Fruit fly (Drosophila melanogaster) whole organism, prepupa: Measurements from ENCODE around the gene Miro.

Experiments
- CG10631 ChIP-seq: fragments of 200-800 bp; sonication (Bioruptor generic); optimal IDR thresholded peaks from 2 replicates; lab custom pipeline; 2016; ENCODE audit warnings: missing biosample characterization, missing genetic modification characterization
- CG11294 ChIP-seq: fragments of 200-800 bp; sonication (Bioruptor generic); IDR thresholded peaks from 2 replicates; pipeline ENCODE4 v1.3.6; 2022; ENCODE audit warnings: missing biosample characterization, missing genetic modification characterization
- CG11762 ChIP-seq: fragments of 200-800 bp; sonication (Bioruptor generic); optimal IDR thresholded peaks from 3 replicates; lab custom pipeline; 2016; ENCODE audit warnings: missing biosample characterization, missing genetic modification characterization; ENCODE audit not compliant: insufficient read depth
- CG11902 ChIP-seq: fragments of 200-800 bp; sonication (Bioruptor generic); optimal IDR thresholded peaks from 3 replicates; lab custom pipeline; 2016; ENCODE audit warnings: missing biosample characterization, missing genetic modification characterization
- CG15336 ChIP-seq: fragments of 200-800 bp; sonication (Bioruptor generic); IDR thresholded peaks from 2 replicates; pipeline ENCODE4 v1.3.6; 2022; ENCODE audit warnings: missing biosample characterization, missing genetic modification characterization
- CG1621 ChIP-seq: fragments of 200-800 bp; sonication (Bioruptor generic); optimal IDR thresholded peaks from 3 replicates; lab custom pipeline; 2018; ENCODE audit warnings: missing biosample characterization, mild to moderate bottlenecking, missing genetic modification characterization
- CG16779 ChIP-seq: fragments of 200-800 bp; sonication (Bioruptor generic); optimal IDR thresholded peaks from 3 replicates; lab custom pipeline; 2017; ENCODE audit warnings: missing biosample characterization, mild to moderate bottlenecking, missing genetic modification characterization
- CG31627 ChIP-seq: fragments of 200-800 bp; sonication (Bioruptor generic); optimal IDR thresholded peaks from 3 replicates; lab custom pipeline; 2016; ENCODE audit warnings: missing biosample characterization, missing genetic modification characterization
- CG34406 ChIP-seq: fragments of 200-800 bp; sonication (Bioruptor generic); optimal IDR thresholded peaks from 3 replicates; lab custom pipeline; 2016; ENCODE audit warnings: missing biosample characterization, missing genetic modification characterization
- CG3919 ChIP-seq: fragments of 200-800 bp; sonication (Bioruptor generic); optimal IDR thresholded peaks from 3 replicates; lab custom pipeline; 2016; ENCODE audit warnings: missing biosample characterization, missing genetic modification characterization
- CG4318 ChIP-seq: fragments of 200-800 bp; sonication (Bioruptor generic); optimal IDR thresholded peaks from 3 replicates; lab custom pipeline; 2017; ENCODE audit warnings: missing biosample characterization, mild to moderate bottlenecking, missing genetic modification characterization
- CG6163 ChIP-seq: fragments of 200-800 bp; sonication (Bioruptor generic); IDR thresholded peaks from 3 replicates; pipeline ENCODE4 v1.3.6; 2022; ENCODE audit warnings: missing biosample characterization, missing genetic modification characterization
- CG6276 ChIP-seq: fragments of 200-800 bp; sonication (Bioruptor generic); optimal IDR thresholded peaks from 2 replicates; lab custom pipeline; 2017; ENCODE audit warnings: missing biosample characterization, mild to moderate bottlenecking, missing genetic modification characterization
- CG6792 ChIP-seq: fragments of 200-800 bp; sonication (Bioruptor generic); optimal IDR thresholded peaks from 3 replicates; lab custom pipeline; 2016; ENCODE audit warnings: missing biosample characterization, missing genetic modification characterization
- CG6854 ChIP-seq: fragments of 200-800 bp; sonication (Bioruptor generic); optimal IDR thresholded peaks from 2 replicates; lab custom pipeline; 2017; ENCODE audit warnings: missing biosample characterization, mild to moderate bottlenecking, missing genetic modification characterization
- CG7368 ChIP-seq: fragments of 200-800 bp; sonication (Bioruptor generic); optimal IDR thresholded peaks from 3 replicates; lab custom pipeline; 2016; ENCODE audit warnings: missing biosample characterization, missing genetic modification characterization
- CG8119 ChIP-seq: fragments of 200-800 bp; sonication (Bioruptor generic); IDR thresholded peaks from 3 replicates; pipeline ENCODE4 v1.3.6; 2022; ENCODE audit warnings: missing biosample characterization, missing genetic modification characterization
- CG8319 ChIP-seq: fragments of 200-800 bp; sonication (Bioruptor generic); optimal IDR thresholded peaks from 3 replicates; lab custom pipeline; 2016; ENCODE audit warnings: missing biosample characterization, missing genetic modification characterization
- CG8632 ChIP-seq: fragments of 200-800 bp; sonication (Bioruptor generic); optimal IDR thresholded peaks from 3 replicates; lab custom pipeline; 2016; ENCODE audit warnings: missing biosample characterization, missing genetic modification characterization
- CG9139 ChIP-seq: fragments of 200-800 bp; sonication (Bioruptor generic); optimal IDR thresholded peaks from 3 replicates; lab custom pipeline; 2017; ENCODE audit warnings: missing biosample characterization, mild to moderate bottlenecking, missing genetic modification characterization
- Eip75B ChIP-seq: fragments of 200-800 bp; sonication (Bioruptor generic); optimal IDR thresholded peaks from 3 replicates; lab custom pipeline; 2016; ENCODE audit warnings: missing biosample characterization, missing genetic modification characterization
- Eip78C ChIP-seq: fragments of 200-800 bp; sonication (Bioruptor generic); peaks from one replicate; lab custom pipeline; 2016; ENCODE audit warnings: missing biosample characterization, missing genetic modification characterization
- Eip93F ChIP-seq: fragments of 200-800 bp; sonication (Bioruptor generic); optimal IDR thresholded peaks from 2 replicates; lab custom pipeline; 2016; ENCODE audit warnings: missing biosample characterization, mild to moderate bottlenecking, missing genetic modification characterization
- Ets21C ChIP-seq: fragments of 200-800 bp; sonication (Bioruptor generic); optimal IDR thresholded peaks from 3 replicates; lab custom pipeline; 2016; ENCODE audit warnings: missing biosample characterization, missing genetic modification characterization
- Ets96B ChIP-seq: fragments of 200-800 bp; optimal IDR thresholded peaks from 2 replicates; lab custom pipeline; 2019; ENCODE audit warnings: missing biosample characterization, mild to moderate bottlenecking, missing genetic modification characterization, moderate library complexity
- Gug ChIP-seq: fragments of 200-800 bp; sonication (Bioruptor generic); IDR thresholded peaks from 2 replicates; pipeline ENCODE4 v1.3.6; 2022; ENCODE audit warnings: missing biosample characterization, missing genetic modification characterization
- Hr38 ChIP-seq: sonication (Bioruptor generic); optimal IDR thresholded peaks from 2 replicates; lab custom pipeline; 2016; ENCODE audit warnings: missing biosample characterization, missing genetic modification characterization
- Hr39 ChIP-seq: fragments of 200-800 bp; sonication (Bioruptor generic); optimal IDR thresholded peaks from 2 replicates; lab custom pipeline; 2016; ENCODE audit warnings: missing biosample characterization, missing genetic modification characterization
- Hr4 ChIP-seq: fragments of 200-800 bp; sonication (Bioruptor generic); optimal IDR thresholded peaks from 3 replicates; lab custom pipeline; 2016; ENCODE audit warnings: missing biosample characterization, missing genetic modification characterization
- Met ChIP-seq: fragments of 200-800 bp; sonication (Bioruptor generic); optimal IDR thresholded peaks from 3 replicates; lab custom pipeline; 2016; ENCODE audit warnings: missing biosample characterization, missing genetic modification characterization
- OdsH ChIP-seq: fragments of 200-800 bp; sonication (Bioruptor generic); optimal IDR thresholded peaks from 3 replicates; lab custom pipeline; 2016; ENCODE audit warnings: missing biosample characterization, missing genetic modification characterization
- Smox ChIP-seq: fragments of 200-800 bp; sonication (Bioruptor generic); optimal IDR thresholded peaks from 3 replicates; lab custom pipeline; 2016; ENCODE audit warnings: missing biosample characterization, missing genetic modification characterization
- Sox102F ChIP-seq: fragments of 200-800 bp; sonication (Bioruptor generic); optimal IDR thresholded peaks from 2 replicates; lab custom pipeline; 2016; ENCODE audit warnings: missing biosample characterization, mild to moderate bottlenecking, missing genetic modification characterization
- Sox14 ChIP-seq: fragments of 200-800 bp; sonication (Bioruptor generic); optimal IDR thresholded peaks from 3 replicates; lab custom pipeline; 2016; ENCODE audit warnings: missing biosample characterization, missing genetic modification characterization
- Sox15 ChIP-seq: fragments of 200-800 bp; sonication (Bioruptor generic); optimal IDR thresholded peaks from 3 replicates; lab custom pipeline; 2016; ENCODE audit warnings: missing biosample characterization, missing genetic modification characterization
- achi ChIP-seq: fragments of 200-800 bp; sonication (Bioruptor generic); optimal IDR thresholded peaks from 3 replicates; lab custom pipeline; 2016; ENCODE audit warnings: missing biosample characterization, missing genetic modification characterization
- acj6 ChIP-seq: fragments of 200-800 bp; sonication (Bioruptor generic); optimal IDR thresholded peaks from 3 replicates; lab custom pipeline; 2016; ENCODE audit warnings: missing biosample characterization, missing genetic modification characterization
- cyc ChIP-seq: fragments of 200-800 bp; sonication (Bioruptor generic); optimal IDR thresholded peaks from 3 replicates; lab custom pipeline; 2016; ENCODE audit warnings: missing biosample characterization, missing genetic modification characterization
- dac ChIP-seq: fragments of 200-800 bp; sonication (Bioruptor generic); optimal IDR thresholded peaks from 2 replicates; lab custom pipeline; 2017; ENCODE audit warnings: missing biosample characterization, mild to moderate bottlenecking, missing genetic modification characterization
- eg ChIP-seq: fragments of 200-800 bp; sonication (Bioruptor generic); IDR thresholded peaks from 3 replicates; pipeline ENCODE4 v1.3.6; 2022; ENCODE audit warnings: missing biosample characterization, missing genetic modification characterization
- esn ChIP-seq: fragments of 200-800 bp; sonication (Bioruptor generic); optimal IDR thresholded peaks from 2 replicates; lab custom pipeline; 2016; ENCODE audit warnings: missing biosample characterization, mild to moderate bottlenecking, missing genetic modification characterization, moderate library complexity
- fd59A ChIP-seq: fragments of 200-800 bp; sonication (Bioruptor generic); optimal IDR thresholded peaks from 2 replicates; lab custom pipeline; 2017; ENCODE audit warnings: missing biosample characterization, mild to moderate bottlenecking, missing genetic modification characterization, missing genetic modification reagents
- fkh ChIP-seq: fragments of 200-800 bp; sonication (Bioruptor generic); optimal IDR thresholded peaks from 3 replicates; lab custom pipeline; 2017; ENCODE audit warnings: missing biosample characterization, mild to moderate bottlenecking, missing genetic modification characterization, moderate library complexity
- lz ChIP-seq: fragments of 200-800 bp; sonication (Bioruptor generic); optimal IDR thresholded peaks from 3 replicates; lab custom pipeline; 2016; ENCODE audit warnings: missing biosample characterization, missing genetic modification characterization
- net ChIP-seq: fragments of 200-800 bp; sonication (Bioruptor generic); optimal IDR thresholded peaks from 3 replicates; lab custom pipeline; 2016; ENCODE audit warnings: missing biosample characterization, missing genetic modification characterization
- pdm3 ChIP-seq: fragments of 200-800 bp; sonication (Bioruptor generic); optimal IDR thresholded peaks from 3 replicates; lab custom pipeline; 2016; ENCODE audit warnings: missing biosample characterization, missing genetic modification characterization
- salr ChIP-seq, 2 experiments: fragments of 200-800 bp; sonication (Bioruptor generic); optimal IDR thresholded peaks; 3 replicates each; lab custom pipeline; 2016 to 2018; ENCODE audit warnings: missing biosample characterization in 2 of 2, missing genetic modification characterization in 2 of 2, mild to moderate bottlenecking in 1 of 2
- spab ChIP-seq: fragments of 200-800 bp; sonication (Bioruptor generic); optimal IDR thresholded peaks from 2 replicates; lab custom pipeline; 2017; ENCODE audit warnings: missing biosample characterization, mild to moderate bottlenecking, missing genetic modification characterization, missing genetic modification reagents
- svp ChIP-seq: fragments of 200-800 bp; sonication (Bioruptor generic); peaks from one replicate; lab custom pipeline; 2016; ENCODE audit warnings: missing biosample characterization, missing genetic modification characterization
- topi ChIP-seq: fragments of 200-800 bp; sonication (Bioruptor generic); optimal IDR thresholded peaks from 3 replicates; lab custom pipeline; 2016; ENCODE audit warnings: missing biosample characterization, missing genetic modification characterization
- vri ChIP-seq: fragments of 200-800 bp; sonication (Bioruptor generic); optimal IDR thresholded peaks from 3 replicates; lab custom pipeline; 2016; ENCODE audit warnings: missing biosample characterization, mild to moderate bottlenecking, missing genetic modification characterization

Miro gene

DNA sequence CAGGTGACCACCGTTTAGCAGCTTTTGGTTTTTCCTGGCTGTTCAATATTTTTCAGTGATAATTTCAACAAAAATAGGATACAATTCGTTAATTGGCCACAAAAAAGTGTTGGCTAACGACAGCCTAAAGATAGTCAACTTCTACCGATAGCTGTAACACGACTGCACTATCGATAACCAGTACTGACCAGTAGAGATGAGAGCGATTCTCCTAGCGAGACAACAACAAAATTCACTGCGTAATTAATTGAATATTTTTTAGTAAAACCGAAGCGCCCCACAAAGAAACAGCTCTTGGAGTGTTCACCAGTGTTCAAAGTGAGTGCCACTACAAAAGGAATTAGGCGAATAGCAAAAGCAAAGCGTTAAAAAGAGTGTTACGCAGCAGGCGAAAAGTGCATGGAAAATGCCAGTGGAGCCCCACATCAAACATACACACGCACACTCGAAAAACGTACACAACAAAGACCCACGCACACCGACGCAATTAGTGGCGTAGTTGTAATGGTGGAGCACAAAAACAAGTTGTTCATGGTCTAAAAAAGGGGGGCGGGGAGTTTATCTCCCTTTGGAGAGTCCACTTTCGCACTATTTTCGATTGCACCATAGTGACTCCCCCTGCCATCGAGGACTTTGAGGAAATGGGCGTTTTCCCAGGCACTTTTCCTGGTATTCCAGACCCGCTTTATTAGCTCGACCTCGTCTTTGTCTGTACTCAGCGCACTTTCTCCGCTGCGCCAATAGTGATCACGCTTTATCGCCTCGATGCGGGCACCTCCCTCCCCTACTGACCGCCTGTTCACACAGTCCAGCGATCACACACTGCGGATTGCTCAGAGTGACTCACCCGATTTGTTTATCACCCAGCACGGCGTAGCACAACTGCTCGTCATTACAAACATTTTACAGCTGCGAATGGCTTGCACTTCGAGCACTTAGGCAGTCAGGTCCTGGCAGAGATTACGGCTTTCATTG, 45.5 kb downstream of the Miro start, which contains the start of the genes Epp and Rab7:
Epp (minus strand) TSS at position 94 of the 975 bp plus-strand sequence.
Rab7 (plus strand) TSS at position 186 of the 975 bp plus-strand sequence.
- TF ChIP-seq CG6163 (GFP tag; lab: Robert Waterston, UW) (0 out of 3 replicates have a peak, but pooled peaks have one; percentile 35), Smox (GFP tag; lab: Kevin White, UChicago) (no peak), CG7368 (no peak), Ets21C (GFP tag; lab: Kevin White, UChicago) (peak; percentile 51), CG16779 (no peak), OdsH (GFP tag; lab: Kevin White, UChicago) (peak; percentile 51), CG11762 (GFP tag; lab: Kevin White, UChicago) (no peak), cyc (GFP tag; lab: Kevin White, UChicago) (peak; percentile 40), Gug (GFP tag; lab: Robert Waterston, UW) (0 out of 2 replicates have a peak, but pooled peaks have one; percentile 8), Hr38 (no peak), Hr39 (GFP tag; lab: Kevin White, UChicago) (peak; percentile 49), Sox14 (GFP tag; lab: Kevin White, UChicago) (peak; percentile 82), topi (GFP tag; lab: Kevin White, UChicago) (peak; percentile 60), CG8632 (GFP tag; lab: Kevin White, UChicago) (peak; percentile 1), CG4318 (no peak), CG15336 (peak; percentile 39; the same call in 1 of the 2 replicates), CG8319 (no peak), acj6 (GFP tag; lab: Kevin White, UChicago) (no peak), lz (peak; percentile 61), Sox15 (GFP tag; lab: Kevin White, UChicago) (no peak), dac (no peak), CG1621 (tag; lab: Kevin White, UChicago) (peak; percentile 11), fkh (GFP tag; lab: Kevin White, UChicago) (peak; percentile 45), CG9139 (GFP tag; lab: Kevin White, UChicago) (peak; percentile 59), CG6792 (GFP tag; lab: Kevin White, UChicago) (no peak), Eip75B (GFP tag; lab: Kevin White, UChicago) (peak; percentile 39), Hr4 (GFP tag; lab: Kevin White, UChicago) (no peak), Sox102F (GFP tag; lab: Kevin White, UChicago) (no peak), svp (GFP tag; lab: Kevin White, UChicago) (peak; percentile 83), Met (GFP tag; lab: Kevin White, UChicago) (no peak), salr (GFP tag; optimal IDR thresholded peaks at IDR 0.05; lab: Kevin White, UChicago) (peak in 1 of 2 experiments; percentile 32), CG6854 (GFP tag; lab: Kevin White, UChicago) (no peak), spab (peak; percentile 25), Eip93F (no peak), CG8119 (peak; percentile 47; the same call in 1 of the 3 replicates), CG11294 (GFP tag; lab: Robert Waterston, UW) (no peak), pdm3 (no peak), CG6276 (GFP tag; lab: Kevin White, UChicago) (no peak), achi (GFP tag; lab: Kevin White, UChicago) (no peak), CG34406 (GFP tag; lab: Kevin White, UChicago) (no peak), eg (GFP tag; lab: Robert Waterston, UW) (no peak), Eip78C (peak; percentile 74), net (GFP tag; lab: Kevin White, UChicago) (peak; percentile 53), Ets96B (peak; percentile 16), CG10631 (GFP tag; lab: Kevin White, UChicago) (no peak), CG11902 (no peak), CG3919 (GFP tag; lab: Kevin White, UChicago) (peak; percentile 48), esn (peak; percentile 64), fd59A (no peak), CG31627 (peak; percentile 54), vri (GFP tag; lab: Kevin White, UChicago) (peak; percentile 61)
